Worm (Caenorhabditis elegans) whole organism, L4 larva: ENCODE measurements around the gene D1005.6.

Experiments
- D1046.2 ChIP-seq: fragments of 200-800 bp; sonication (Bioruptor generic); IDR thresholded peaks from 2 replicates; pipeline ENCODE4 v1.3.6; 2022; ENCODE audit warnings: missing genetic modification characterization, missing compliant biosample characterization
- F49E8.2 ChIP-seq: sonication (generic microtip); optimal IDR thresholded peaks from 2 replicates; lab custom pipeline; 2016; ENCODE audit warnings: missing compliant biosample characterization, mild to moderate bottlenecking, missing genetic modification characterization, borderline replicate concordance
- T20F7.1 ChIP-seq: fragments of 200-800 bp; sonication (Bioruptor generic); optimal IDR thresholded peaks from 2 replicates; lab custom pipeline; 2018; ENCODE audit warnings: mild to moderate bottlenecking, missing genetic modification characterization, missing compliant biosample characterization
- T26A8.4 ChIP-seq: fragments of 200-800 bp; sonication (Bioruptor generic); IDR thresholded peaks from 2 replicates; pipeline ENCODE4 v1.3.6; 2022; ENCODE audit warnings: missing genetic modification characterization, missing compliant biosample characterization
- Y105C5A.15 ChIP-seq: fragments of 200-800 bp; sonication (Bioruptor generic); IDR thresholded peaks from 2 replicates; pipeline ENCODE4 v1.3.6; 2022; ENCODE audit warnings: missing genetic modification characterization, missing compliant biosample characterization
- Y48G9A.11 ChIP-seq: fragments of 200-800 bp; sonication (Bioruptor generic); IDR thresholded peaks from 2 replicates; pipeline ENCODE4 v1.3.6; 2022; ENCODE audit warnings: missing genetic modification reagents, missing genetic modification characterization, missing compliant biosample characterization
- Y75B8A.6 ChIP-seq: fragments of 200-800 bp; sonication (Bioruptor generic); IDR thresholded peaks from 2 replicates; pipeline ENCODE4 v1.3.6; 2022; ENCODE audit warnings: missing genetic modification reagents, missing genetic modification characterization, missing compliant biosample characterization
- aly-2 ChIP-seq: sonication (generic microtip); optimal IDR thresholded peaks from 2 replicates; lab custom pipeline; 2018; ENCODE audit warnings: missing biosample characterization, missing genetic modification characterization
- ceh-20 ChIP-seq: fragments of 200-800 bp; sonication (Bioruptor generic); IDR thresholded peaks from 2 replicates; pipeline ENCODE4 v1.3.6; 2022; ENCODE audit warnings: missing genetic modification reagents, missing genetic modification characterization, missing compliant biosample characterization
- ceh-62 ChIP-seq: sonication (generic microtip); optimal IDR thresholded peaks from 2 replicates; lab custom pipeline; 2017; ENCODE audit warnings: missing biosample characterization, missing genetic modification characterization
- daf-8 ChIP-seq: fragments of 200-800 bp; sonication (Bioruptor generic); IDR thresholded peaks from 2 replicates; pipeline ENCODE4 v1.3.6; 2022; ENCODE audit warnings: missing genetic modification characterization, missing compliant biosample characterization
- dpl-1 ChIP-seq: fragments of 150-350 bp; optimal IDR thresholded peaks from 2 replicates; lab custom pipeline; 2014; ENCODE audit warnings: missing biosample characterization, missing genetic modification reagents, missing genetic modification characterization
- duxl-1 ChIP-seq: sonication (generic microtip); optimal IDR thresholded peaks from 2 replicates; lab custom pipeline; 2016; ENCODE audit warnings: mild to moderate bottlenecking, missing genetic modification characterization, moderate library complexity, missing compliant biosample characterization; ENCODE audit not compliant: poor library complexity
- dve-1 ChIP-seq: sonication (generic microtip); optimal IDR thresholded peaks from 2 replicates; lab custom pipeline; 2017; ENCODE audit warnings: antibody characterized with exemption, mild to moderate bottlenecking, missing genetic modification characterization, missing compliant biosample characterization; ENCODE audit not compliant: insufficient read depth
- egl-43 ChIP-seq: fragments of 200-800 bp; sonication (Bioruptor generic); IDR thresholded peaks from 2 replicates; pipeline ENCODE4 v1.3.6; 2022; ENCODE audit warnings: missing genetic modification reagents, missing genetic modification characterization, missing compliant biosample characterization
- hlh-11 ChIP-seq: fragments of 200-800 bp; sonication (Bioruptor generic); optimal IDR thresholded peaks from 2 replicates; lab custom pipeline; 2018; ENCODE audit warnings: mild to moderate bottlenecking, missing genetic modification characterization, missing compliant biosample characterization
- hlh-30 ChIP-seq: sonication (generic microtip); optimal IDR thresholded peaks from 2 replicates; lab custom pipeline; 2017; ENCODE audit warnings: antibody characterized with exemption, mild to moderate bottlenecking, missing genetic modification characterization, missing compliant biosample characterization; ENCODE audit not compliant: insufficient read depth
- lin-1 ChIP-seq: fragments of 200-800 bp; sonication (Bioruptor generic); IDR thresholded peaks from 2 replicates; pipeline ENCODE4 v1.3.6; 2022; ENCODE audit warnings: missing genetic modification reagents, missing genetic modification characterization, missing compliant biosample characterization
- lin-29 ChIP-seq: fragments of 200-800 bp; sonication (Bioruptor generic); IDR thresholded peaks from 2 replicates; pipeline ENCODE4 v1.3.6; 2022; ENCODE audit warnings: missing genetic modification reagents, missing genetic modification characterization, missing compliant biosample characterization
- lsy-2 ChIP-seq, 2 experiments: fragments of 150-350 bp in 1 of 2; sonication (generic microtip) in 1 of 2; optimal IDR thresholded peaks; 2 replicates each; lab custom pipeline; 2014 to 2017; ENCODE audit warnings: missing biosample characterization in 2 of 2, missing genetic modification characterization in 2 of 2
- mdl-1 ChIP-seq, 2 experiments: fragments of 150-350 bp in 1 of 2; sonication (generic microtip) in 1 of 2; optimal IDR thresholded peaks; 2 replicates each; lab custom pipeline; 2014 to 2017; ENCODE audit warnings: missing biosample characterization in 2 of 2, missing genetic modification characterization in 2 of 2
- mdt-29 ChIP-seq: fragments of 200-800 bp; sonication (Bioruptor generic); IDR thresholded peaks from 2 replicates; pipeline ENCODE4 v1.3.6; 2022; ENCODE audit warnings: missing genetic modification reagents, missing genetic modification characterization, missing compliant biosample characterization
- mes-2 ChIP-seq: sonication (generic microtip); optimal IDR thresholded peaks from 2 replicates; lab custom pipeline; 2016; ENCODE audit warnings: missing genotype, mild to moderate bottlenecking, missing genetic modification characterization, missing compliant biosample characterization; ENCODE audit not compliant: poor library complexity, severe bottlenecking
- mxl-2 ChIP-seq: fragments of 200-800 bp; sonication (Bioruptor generic); conservative IDR thresholded peaks from 2 replicates; pipeline ENCODE4 v1.3.6; 2022; ENCODE audit warnings: missing genetic modification reagents, missing genetic modification characterization, missing compliant biosample characterization
- nhr-10 ChIP-seq: fragments of 150-350 bp; optimal IDR thresholded peaks from 2 replicates; lab custom pipeline; 2014; ENCODE audit warnings: missing biosample characterization, missing genetic modification characterization
- nhr-11 ChIP-seq: fragments of 150-350 bp; optimal IDR thresholded peaks from 2 replicates; lab custom pipeline; 2014; ENCODE audit warnings: missing biosample characterization, missing genetic modification characterization
- nhr-28 ChIP-seq: fragments of 150-350 bp; optimal IDR thresholded peaks from 2 replicates; lab custom pipeline; 2014; ENCODE audit warnings: missing biosample characterization, missing genetic modification characterization
- nhr-42 ChIP-seq: fragments of 200-800 bp; sonication (Bioruptor generic); IDR thresholded peaks from 2 replicates; pipeline ENCODE4 v1.3.6; 2022; ENCODE audit warnings: missing genetic modification characterization, missing compliant biosample characterization
- nhr-48 ChIP-seq: sonication (generic microtip); optimal IDR thresholded peaks from 2 replicates; lab custom pipeline; 2016; ENCODE audit warnings: mild to moderate bottlenecking, missing genetic modification characterization, missing compliant biosample characterization
- nhr-77 ChIP-seq: fragments of 150-350 bp; optimal IDR thresholded peaks from 2 replicates; lab custom pipeline; 2014; ENCODE audit warnings: missing biosample characterization, missing genetic modification characterization
- pha-4 ChIP-seq, 2 experiments: fragments of 150-350 bp in 1 of 2; fragments of 200-800 bp in 1 of 2; sonication (Bioruptor generic) in 1 of 2; IDR thresholded peaks in 1 of 2; optimal IDR thresholded peaks in 1 of 2; 2 replicates each; pipeline versions ENCODE4 v1.3.6 to Lab custom; 2014 to 2022; ENCODE audit warnings: missing genetic modification characterization in 2 of 2, missing genetic modification reagents in 2 of 2, missing biosample characterization in 1 of 2, missing compliant biosample characterization in 1 of 2
- php-3 ChIP-seq: fragments of 200-800 bp; sonication (Bioruptor generic); IDR thresholded peaks from 2 replicates; pipeline ENCODE4 v1.3.6; 2022; ENCODE audit warnings: missing genetic modification reagents, missing genetic modification characterization, missing compliant biosample characterization
- pqm-1 ChIP-seq: sonication (generic microtip); optimal IDR thresholded peaks from 2 replicates; lab custom pipeline; 2017; ENCODE audit warnings: missing biosample characterization, missing genetic modification characterization
- sdz-12 ChIP-seq: fragments of 200-800 bp; sonication (Bioruptor generic); optimal IDR thresholded peaks from 2 replicates; lab custom pipeline; 2018; ENCODE audit warnings: mild to moderate bottlenecking, missing genetic modification characterization, missing compliant biosample characterization
- set-16 ChIP-seq: fragments of 200-800 bp; sonication (Bioruptor generic); IDR thresholded peaks from 2 replicates; pipeline ENCODE4 v1.3.6; 2022; ENCODE audit warnings: missing genetic modification reagents, missing genetic modification characterization, missing compliant biosample characterization
- skn-1 ChIP-seq: fragments of 150-350 bp; optimal IDR thresholded peaks from 2 replicates; lab custom pipeline; 2014; ENCODE audit warnings: missing biosample characterization, missing genetic modification characterization
- spr-1 ChIP-seq: sonication (generic microtip); optimal IDR thresholded peaks from 2 replicates; lab custom pipeline; 2016; ENCODE audit warnings: mild to moderate bottlenecking, missing genetic modification characterization, missing compliant biosample characterization
- tra-1 ChIP-seq: fragments of 200-800 bp; sonication (Bioruptor generic); IDR thresholded peaks from 2 replicates; pipeline ENCODE4 v1.3.6; 2022; ENCODE audit warnings: missing genetic modification reagents, missing genetic modification characterization, missing compliant biosample characterization
- unc-39 ChIP-seq: sonication (generic microtip); optimal IDR thresholded peaks from 2 replicates; lab custom pipeline; 2017; ENCODE audit warnings: missing biosample characterization, missing genetic modification characterization
- unc-62 ChIP-seq, 3 experiments: fragments of 150-350 bp in 1 of 3; sonication (generic microtip); optimal IDR thresholded peaks in 2 of 3; peaks in 1 of 3; 1 replicate in 1 of 3; 2 replicates in 2 of 3; lab custom pipeline; 2014 to 2017; ENCODE audit warnings: missing biosample characterization in 3 of 3, missing genetic modification characterization in 3 of 3, missing genetic modification reagents in 3 of 3, missing genotype in 1 of 3
- vab-7 ChIP-seq: fragments of 200-800 bp; sonication (Bioruptor generic); IDR thresholded peaks from 2 replicates; pipeline ENCODE4 v1.3.6; 2022; ENCODE audit warnings: missing genetic modification reagents, missing genetic modification characterization, missing compliant biosample characterization
- zip-2 ChIP-seq: fragments of 150-350 bp; optimal IDR thresholded peaks from 2 replicates; lab custom pipeline; 2014; ENCODE audit warnings: missing biosample characterization, missing genetic modification characterization

D1005.6 gene

ce11 chrX:1488775-1489174 is 24.2 kb upstream of the D1005.6 start:
- TF ChIP-seq D1046.2 (GFP tag; lab: Robert Waterston, UW) (0 out of 2 replicates have a peak, but pooled peaks have one; percentile 19), Y75B8A.6 (GFP tag; lab: Robert Waterston, UW) (0 out of 2 replicates have a peak, but pooled peaks have one; percentile 25), vab-7 (GFP tag; lab: Robert Waterston, UW) (peak; percentile 22; the same call in 1 of the 2 replicates), hlh-11 (tag; lab: Kevin White, UChicago) (no peak), sdz-12 (GFP tag; lab: Kevin White, UChicago) (peak; percentile 19)

ce11 chrX:1487096-1487495 is 22.5 kb upstream of the D1005.6 start:
- TF ChIP-seq nhr-48 (tag; lab: Kevin White, UChicago): no peak
- TF ChIP-seq sdz-12 (GFP tag; lab: Kevin White, UChicago): no peak
- TF ChIP-seq Y75B8A.6 (GFP tag; lab: Robert Waterston, UW): 0 out of 2 replicates have a peak, but pooled peaks have one; percentile 59
- no peak for TF ChIP-seq T26A8.4
- TF ChIP-seq mdt-29 (GFP tag; lab: Robert Waterston, UW): 0 out of 2 replicates have a peak, but pooled peaks have one; percentile 15
- TF ChIP-seq set-16 (GFP tag; lab: Robert Waterston, UW): peak; percentile 53; the same call in 1 of the 2 replicates
- 0 out of 2 replicates have a peak, but pooled peaks have one; percentile 20 for TF ChIP-seq D1046.2 (GFP tag; lab: Robert Waterston, UW)
- no peak for TF ChIP-seq lin-29 (GFP tag; lab: Robert Waterston, UW)
- no peak for TF ChIP-seq nhr-28 (tag; lab: Kevin White, UChicago)
- TF ChIP-seq Y105C5A.15 (GFP tag; lab: Robert Waterston, UW): no peak
- 0 out of 2 replicates have a peak, but pooled peaks have one; percentile 16 for TF ChIP-seq egl-43 (GFP tag; lab: Robert Waterston, UW)
- TF ChIP-seq Y48G9A.11 (GFP tag; lab: Robert Waterston, UW): 0 out of 2 replicates have a peak, but pooled peaks have one; percentile 12

ce11 chrX:1486135-1486648 is 21.6 kb upstream of the D1005.6 start, which contains the start of the genes D1005.10 and dhs-25:
Gene D1005.10 (minus strand): TSS chrX:1486185.
Gene dhs-25 (plus strand): TSS chrX:1486532.
- peak; percentile 80 for TF ChIP-seq mes-2 (tag; lab: Kevin White, UChicago)
- TF ChIP-seq ceh-62 (tag; lab: Kevin White, UChicago): no peak
- peak; percentile 78 for TF ChIP-seq tra-1 (GFP tag; lab: Robert Waterston, UW)
- no peak for TF ChIP-seq aly-2 (tag; lab: Kevin White, UChicago)
- peak; percentile 68 for TF ChIP-seq nhr-28 (tag; lab: Kevin White, UChicago)
- no peak for TF ChIP-seq D1046.2 (GFP tag; lab: Robert Waterston, UW)
- peak; percentile 43 for TF ChIP-seq nhr-77
- TF ChIP-seq nhr-10 (tag; lab: Kevin White, UChicago): peak; percentile 93
- TF ChIP-seq zip-2 (tag; lab: Kevin White, UChicago): no peak
- TF ChIP-seq unc-39 (tag; lab: Kevin White, UChicago): no peak
- TF ChIP-seq lsy-2 (tag; optimal IDR thresholded peaks at IDR 0.05; lab: Kevin White, UChicago): peak in 1 of 2 experiments; percentile 68
- TF ChIP-seq nhr-42 (GFP tag; lab: Robert Waterston, UW): no peak
- no peak for TF ChIP-seq mdl-1 (tag; optimal IDR thresholded peaks at IDR 0.05; lab: Kevin White, UChicago)
- TF ChIP-seq T26A8.4: peak; percentile 12; the same call in 1 of the 2 replicates
- TF ChIP-seq hlh-30 (tag; lab: Kevin White, UChicago): peak; percentile 89
- TF ChIP-seq nhr-48 (tag; lab: Kevin White, UChicago): peak; percentile 96
- no peak for TF ChIP-seq F49E8.2 (tag; lab: Kevin White, UChicago)
- peak; percentile 96 for TF ChIP-seq dve-1 (tag; lab: Kevin White, UChicago)
- peak; percentile 84 for TF ChIP-seq mdt-29 (GFP tag; lab: Robert Waterston, UW)
- TF ChIP-seq unc-62 (GFP tag; optimal IDR thresholded peaks at IDR 0.05 in 1 of 2; lab: Kevin White, UChicago): peak in 1 of 2 experiments; percentile 11
- no peak for TF ChIP-seq unc-62 (tag; optimal IDR thresholded peaks at IDR 0.05; lab: Kevin White, UChicago)
- peak; percentile 47; the same call in 1 of the 2 replicates for TF ChIP-seq ceh-20 (GFP tag; lab: Robert Waterston, UW)
- TF ChIP-seq dpl-1 (GFP tag; lab: Kevin White, UChicago): no peak
- TF ChIP-seq duxl-1 (tag; lab: Kevin White, UChicago): peak; percentile 87
- peak; percentile 67 for TF ChIP-seq nhr-11 (tag; lab: Kevin White, UChicago)
- TF ChIP-seq pha-4 (GFP tag; IDR thresholded peaks at IDR 0.05; lab: Robert Waterston, UW): peak; percentile 61; the same call in 1 of the 2 replicates
- TF ChIP-seq pha-4 (tag; optimal IDR thresholded peaks at IDR 0.05; lab: Kevin White, UChicago): peak; percentile 82
- TF ChIP-seq T20F7.1 (GFP tag; lab: Kevin White, UChicago): peak; percentile 43
- no peak for TF ChIP-seq mxl-2
- peak; percentile 36; the same call in 1 of the 2 replicates for TF ChIP-seq php-3
- TF ChIP-seq spr-1 (tag; lab: Kevin White, UChicago): no peak
- no peak for TF ChIP-seq skn-1 (tag; lab: Kevin White, UChicago)
- TF ChIP-seq daf-8 (GFP tag; lab: Robert Waterston, UW): no peak
- peak; percentile 0 for TF ChIP-seq pqm-1 (tag; lab: Kevin White, UChicago)
- peak; percentile 34; the same call in 1 of the 2 replicates for TF ChIP-seq lin-1
- TF ChIP-seq hlh-11 (tag; lab: Kevin White, UChicago): peak; percentile 92
